Fruit fly (Drosophila melanogaster): ENCODE data around the gene CG18547.

- no peak for TF ChIP-seq CTCF (optimal IDR thresholded peaks at IDR 0.05)
- TF ChIP-seq CG8478 (optimal IDR thresholded peaks at IDR 0.05) = no peak
These were observed 11.5 kb upstream of the CG18547 start for dm6 chr3R:11991538-11992164.

All from S2 (cell line).